Worm (Caenorhabditis elegans) whole organism, midembryonic: ENCODE data around the gene T12B3.2.

Experiments
- T22C8.4 ChIP-seq: fragments of 200-800 bp; sonication (Bioruptor generic); IDR thresholded peaks from 2 replicates; pipeline ENCODE4 v1.3.6; 2022; ENCODE audit warnings: missing genetic modification characterization, missing compliant biosample characterization
- cog-1 ChIP-seq: sonication (generic microtip); optimal IDR thresholded peaks from 2 replicates; lab custom pipeline; 2016; ENCODE audit warnings: missing genetic modification characterization, missing compliant biosample characterization
- flt-1 ChIP-seq: fragments of 200-800 bp; sonication (Bioruptor generic); IDR thresholded peaks from 2 replicates; pipeline ENCODE4 v1.3.6; 2022; ENCODE audit warnings: missing genetic modification characterization, missing compliant biosample characterization
- klf-2 ChIP-seq: fragments of 200-800 bp; sonication (Bioruptor generic); conservative IDR thresholded peaks from 2 replicates; pipeline ENCODE4 v1.3.6; 2022; ENCODE audit warnings: missing genetic modification reagents, missing genetic modification characterization, missing compliant biosample characterization
- ref-1 ChIP-seq: fragments of 200-800 bp; sonication (Bioruptor generic); conservative IDR thresholded peaks from 2 replicates; pipeline ENCODE4 v1.3.6; 2022; ENCODE audit warnings: missing genetic modification reagents, missing genetic modification characterization, missing compliant biosample characterization
- tab-1 ChIP-seq: fragments of 200-800 bp; sonication (Bioruptor generic); IDR thresholded peaks from 2 replicates; pipeline ENCODE4 v1.3.6; 2022; ENCODE audit warnings: missing genetic modification characterization, missing compliant biosample characterization
- ztf-23 ChIP-seq: fragments of 200-800 bp; sonication (Bioruptor generic); IDR thresholded peaks from 2 replicates; pipeline ENCODE4 v1.3.6; 2022; ENCODE audit warnings: missing genetic modification reagents, missing genetic modification characterization, missing compliant biosample characterization
- ztf-29 ChIP-seq: fragments of 200-800 bp; sonication (Bioruptor generic); IDR thresholded peaks from 2 replicates; pipeline ENCODE4 v1.3.6; 2022; ENCODE audit warnings: missing genetic modification reagents, missing genetic modification characterization, missing compliant biosample characterization

ce11 chrIV:7328918-7329317, 47.7 kb upstream of the T12B3.2 start, which contains the start of gene sqst-2:
- TF ChIP-seq tab-1 (GFP tag; lab: Robert Waterston, UW): no peak
- TF ChIP-seq ztf-29 (GFP tag; lab: Robert Waterston, UW): no peak
- no peak for TF ChIP-seq flt-1 (GFP tag; lab: Robert Waterston, UW)
- no peak for TF ChIP-seq T22C8.4 (GFP tag; lab: Robert Waterston, UW)
- no peak for TF ChIP-seq klf-2
- no peak for TF ChIP-seq cog-1 (tag; lab: Kevin White, UChicago)
- TF ChIP-seq ztf-23 (GFP tag; lab: Robert Waterston, UW): no peak
- TF ChIP-seq ref-1 (GFP tag; lab: Robert Waterston, UW): no peak
